Fruit fly (Drosophila melanogaster) whole organism: ENCODE measurements around the gene Glut1.

Experiments
- CG8478 ChIP-seq: fragments of >200 bp; optimal IDR thresholded peaks from 2 replicates; lab custom pipeline; 2018; ENCODE audit warnings: inconsistent platforms
- Dll ChIP-seq: fragments of >200 bp; optimal IDR thresholded peaks from 2 replicates; lab custom pipeline; 2017
- EcR ChIP-seq, 2 experiments: fragments of >200 bp; optimal IDR thresholded peaks; 2 replicates each; lab custom pipeline; 2017; ENCODE audit warnings: missing biosample characterization in 2 of 2, missing genetic modification characterization in 2 of 2, missing genetic modification reagents in 2 of 2
- pan ChIP-seq: fragments of >200 bp; optimal IDR thresholded peaks from 2 replicates; lab custom pipeline; 2017
- psq ChIP-seq: fragments of >200 bp; optimal IDR thresholded peaks from 2 replicates; lab custom pipeline; 2017
- usp ChIP-seq: fragments of >200 bp; optimal IDR thresholded peaks from 2 replicates; lab custom pipeline; 2017; ENCODE audit warnings: missing biosample characterization, missing genetic modification characterization, mixed read lengths

Glut1 gene

dm6 chr3L:902598-902997, 11.3 kb upstream of the Glut1 start, which contains the start of gene mat:
mat (plus strand) TSS chr3L:902898.
- no peak for TF ChIP-seq usp (GFP tag; lab: Kevin White, UChicago)
- no peak for TF ChIP-seq psq (lab: Kevin White, UChicago)
- no peak for TF ChIP-seq CG8478 (lab: Kevin White, UChicago)
- TF ChIP-seq Dll = no peak
- no peak for TF ChIP-seq EcR (GFP tag; optimal IDR thresholded peaks at IDR 0.05; lab: Kevin White, UChicago)

- no peak for TF ChIP-seq pan (lab: Kevin White, UChicago)
- no peak for TF ChIP-seq psq (lab: Kevin White, UChicago)
- TF ChIP-seq CG8478 (lab: Kevin White, UChicago) = no peak
- no peak for TF ChIP-seq EcR (GFP tag; optimal IDR thresholded peaks at IDR 0.05; lab: Kevin White, UChicago)
- TF ChIP-seq usp (GFP tag; lab: Kevin White, UChicago) = no peak
- TF ChIP-seq Dll = no peak
Observed at dm6 chr3L:903900-904299, 10.0 kb upstream of the Glut1 start.

dm6 chr3L:904364-904763, 9.5 kb upstream of the Glut1 start:
- no peak for TF ChIP-seq EcR (GFP tag; optimal IDR thresholded peaks at IDR 0.05; lab: Kevin White, UChicago)
- TF ChIP-seq psq (lab: Kevin White, UChicago) = no peak
- TF ChIP-seq CG8478 (lab: Kevin White, UChicago) = no peak
- TF ChIP-seq pan (lab: Kevin White, UChicago) = no peak
- TF ChIP-seq Dll = no peak
- no peak for TF ChIP-seq usp (GFP tag; lab: Kevin White, UChicago)

dm6 chr3L:904991-905745, 8.7 kb upstream of the Glut1 start:
- no peak for TF ChIP-seq EcR (GFP tag; optimal IDR thresholded peaks at IDR 0.05; lab: Kevin White, UChicago)
- no peak for TF ChIP-seq usp (GFP tag; lab: Kevin White, UChicago)
- no peak for TF ChIP-seq CG8478 (lab: Kevin White, UChicago)
- no peak for TF ChIP-seq pan (lab: Kevin White, UChicago)
- TF ChIP-seq psq (lab: Kevin White, UChicago) = no peak
- TF ChIP-seq Dll = no peak

dm6 chr3L:907673-908323, 6.1 kb upstream of the Glut1 start:
- TF ChIP-seq Dll (no peak), pan (lab: Kevin White, UChicago) (no peak), EcR (GFP tag; optimal IDR thresholded peaks at IDR 0.05; lab: Kevin White, UChicago) (no peak), usp (GFP tag; lab: Kevin White, UChicago) (no peak), psq (lab: Kevin White, UChicago) (no peak), CG8478 (lab: Kevin White, UChicago) (no peak)

- TF ChIP-seq CG8478 (lab: Kevin White, UChicago) = no peak
- TF ChIP-seq pan (lab: Kevin White, UChicago) = no peak
- no peak for TF ChIP-seq psq (lab: Kevin White, UChicago)
- no peak for TF ChIP-seq EcR (GFP tag; optimal IDR thresholded peaks at IDR 0.05; lab: Kevin White, UChicago)
- TF ChIP-seq usp (GFP tag; lab: Kevin White, UChicago) = no peak
- no peak for TF ChIP-seq Dll
Observed at dm6 chr3L:908508-909162, 5.2 kb upstream of the Glut1 start, which contains the start of gene nerfin-1. nerfin-1 (plus strand) TSS chr3L:909112.

dm6 chr3L:912406-913369, 1.2 kb upstream of the Glut1 start:
- TF ChIP-seq EcR (GFP tag; optimal IDR thresholded peaks at IDR 0.05; lab: Kevin White, UChicago) = no peak
- TF ChIP-seq Dll = no peak
- no peak for TF ChIP-seq pan (lab: Kevin White, UChicago)
- no peak for TF ChIP-seq CG8478 (lab: Kevin White, UChicago)
- TF ChIP-seq usp (GFP tag; lab: Kevin White, UChicago) = no peak
- TF ChIP-seq psq (lab: Kevin White, UChicago) = no peak

dm6 chr3L:914852-915251, 978 bp downstream of the Glut1 start:
- no peak for TF ChIP-seq psq (lab: Kevin White, UChicago)
- no peak for TF ChIP-seq Dll
- no peak for TF ChIP-seq EcR (GFP tag; optimal IDR thresholded peaks at IDR 0.05; lab: Kevin White, UChicago)
- no peak for TF ChIP-seq usp (GFP tag; lab: Kevin White, UChicago)
- no peak for TF ChIP-seq pan (lab: Kevin White, UChicago)
- no peak for TF ChIP-seq CG8478 (lab: Kevin White, UChicago)

- no peak for TF ChIP-seq psq (lab: Kevin White, UChicago)
Observed at dm6 chr3L:917225-917624, 3.4 kb downstream of the Glut1 start.

dm6 chr3L:952152-952551, 38.3 kb downstream of the Glut1 start:
- TF ChIP-seq CG8478 (lab: Kevin White, UChicago) = no peak
- TF ChIP-seq psq (lab: Kevin White, UChicago) = no peak
- no peak for TF ChIP-seq usp (GFP tag; lab: Kevin White, UChicago)
- TF ChIP-seq Dll = no peak
- TF ChIP-seq pan (lab: Kevin White, UChicago) = no peak
- no peak for TF ChIP-seq EcR (GFP tag; optimal IDR thresholded peaks at IDR 0.05; lab: Kevin White, UChicago)
